Fruit fly (Drosophila melanogaster) whole organism, embryonic: Measurements from ENCODE around the gene CG9030.
A peak's percentile ranks its signal among the peaks of the same experiment; 100 is the strongest.

Source experiments
- Aef1 ChIP-seq: fragments of 200-800 bp; sonication (Bioruptor generic); IDR thresholded peaks from 3 replicates; pipeline ENCODE4 v1.3.6; 2022; ENCODE audit warnings: missing biosample characterization, missing genetic modification characterization
- Atf-2 ChIP-seq: fragments of 200-800 bp; sonication (Bioruptor generic); optimal IDR thresholded peaks from 2 replicates; lab custom pipeline; 2016; ENCODE audit warnings: missing biosample characterization, missing genetic modification characterization
- CG12769 ChIP-seq: fragments of 200-800 bp; sonication (Bioruptor generic); optimal IDR thresholded peaks from 2 replicates; lab custom pipeline; 2019; ENCODE audit warnings: missing biosample characterization, mild to moderate bottlenecking, missing genetic modification characterization, moderate library complexity
- CG15479 ChIP-seq: fragments of 200-800 bp; sonication (Bioruptor generic); optimal IDR thresholded peaks from 3 replicates; lab custom pipeline; 2019; ENCODE audit warnings: missing biosample characterization, mild to moderate bottlenecking, missing genetic modification characterization, moderate library complexity
- CG16863 ChIP-seq: fragments of 200-800 bp; sonication (Bioruptor generic); optimal IDR thresholded peaks from 3 replicates; lab custom pipeline; 2016; ENCODE audit warnings: missing biosample characterization, missing genetic modification characterization
- CG18476 ChIP-seq: fragments of 200-800 bp; sonication (Bioruptor generic); optimal IDR thresholded peaks from 2 replicates; lab custom pipeline; 2016; ENCODE audit warnings: missing biosample characterization, mild to moderate bottlenecking, missing genetic modification characterization
- CG18619 ChIP-seq: fragments of 200-800 bp; sonication (Bioruptor generic); optimal IDR thresholded peaks from 3 replicates; lab custom pipeline; 2017; ENCODE audit warnings: missing biosample characterization, mild to moderate bottlenecking, missing genetic modification characterization
- CG2199 ChIP-seq: fragments of 200-800 bp; sonication (Bioruptor generic); IDR thresholded peaks from 3 replicates; pipeline ENCODE4 v1.3.6; 2022; ENCODE audit warnings: missing biosample characterization, missing genetic modification characterization
- CG30403 ChIP-seq: fragments of 200-800 bp; sonication (Bioruptor generic); optimal IDR thresholded peaks from 3 replicates; lab custom pipeline; 2016; ENCODE audit warnings: missing biosample characterization, missing genetic modification characterization
- CG34422 ChIP-seq: fragments of 200-800 bp; sonication (Bioruptor generic); IDR thresholded peaks from 3 replicates; pipeline ENCODE4 v1.3.6; 2022; ENCODE audit warnings: missing biosample characterization, missing genetic modification characterization
- CG4360 ChIP-seq: fragments of 200-800 bp; sonication (Bioruptor generic); IDR thresholded peaks from 2 replicates; pipeline ENCODE4 v1.3.6; 2022; ENCODE audit warnings: missing biosample characterization, missing genetic modification characterization
- CG6175 ChIP-seq: fragments of 200-800 bp; sonication (Bioruptor generic); IDR thresholded peaks from 3 replicates; pipeline ENCODE4 v1.3.6; 2022; ENCODE audit warnings: missing biosample characterization, missing genetic modification characterization
- CG6791 ChIP-seq: fragments of 200-800 bp; sonication (Bioruptor generic); IDR thresholded peaks from 3 replicates; pipeline ENCODE4 v1.3.6; 2022; ENCODE audit warnings: missing biosample characterization, missing genetic modification characterization; ENCODE audit not compliant: partially characterized antibody
- Dbx ChIP-seq: fragments of 200-800 bp; sonication (Bioruptor generic); IDR thresholded peaks from 3 replicates; pipeline ENCODE4 v1.3.6; 2022; ENCODE audit warnings: missing biosample characterization, missing genetic modification characterization
- Doc2 ChIP-seq: fragments of 200-800 bp; sonication (Bioruptor generic); IDR thresholded peaks from 2 replicates; pipeline ENCODE4 v1.3.6; 2022; ENCODE audit warnings: missing biosample characterization, missing genetic modification characterization
- GATAe ChIP-seq: fragments of 200-800 bp; sonication (Bioruptor generic); conservative IDR thresholded peaks from 2 replicates; pipeline ENCODE4 v1.3.6; 2022; ENCODE audit warnings: missing biosample characterization, missing genetic modification characterization
- H2.0 ChIP-seq: fragments of 200-800 bp; sonication (Bioruptor generic); IDR thresholded peaks from 2 replicates; pipeline ENCODE4 v1.3.6; 2022; ENCODE audit warnings: missing biosample characterization, missing genetic modification characterization
- Kr ChIP-seq: fragments of 200-800 bp; sonication (Bioruptor generic); optimal IDR thresholded peaks from 2 replicates; lab custom pipeline; 2017; ENCODE audit warnings: missing biosample characterization, mild to moderate bottlenecking, missing genetic modification characterization
- MBD-R2 ChIP-seq: fragments of 200-800 bp; sonication (Bioruptor generic); IDR thresholded peaks from 2 replicates; pipeline ENCODE4 v1.3.6; 2022; ENCODE audit warnings: missing biosample characterization, missing genetic modification characterization
- Med ChIP-seq: fragments of 200-800 bp; sonication (Bioruptor generic); peaks from one replicate; lab custom pipeline; 2016; ENCODE audit warnings: missing biosample characterization, missing genetic modification characterization, mild to moderate bottlenecking, inconsistent platforms, moderate library complexity
- NC2β ChIP-seq: fragments of 200-800 bp; sonication (Bioruptor generic); optimal IDR thresholded peaks from 2 replicates; lab custom pipeline; 2016; ENCODE audit warnings: missing biosample characterization, missing genetic modification characterization
- bsh ChIP-seq, 2 experiments: fragments of 200-800 bp; sonication (Bioruptor generic); optimal IDR thresholded peaks; 2 replicates each; lab custom pipeline; 2017 to 2018; ENCODE audit warnings: mild to moderate bottlenecking in 2 of 2, missing biosample characterization in 2 of 2, missing genetic modification characterization in 2 of 2, moderate library complexity in 1 of 2
- chinmo ChIP-seq: fragments of 200-800 bp; sonication (Bioruptor generic); IDR thresholded peaks from 4 replicates; pipeline ENCODE4 v1.3.6; 2022; ENCODE audit warnings: missing biosample characterization, missing genetic modification characterization; ENCODE audit not compliant: partially characterized antibody
- ci ChIP-seq: fragments of 200-800 bp; sonication (Bioruptor generic); IDR thresholded peaks from 3 replicates; pipeline ENCODE4 v1.3.6; 2022; ENCODE audit warnings: missing biosample characterization, missing genetic modification characterization
- crol ChIP-seq: fragments of 200-800 bp; sonication (Bioruptor generic); IDR thresholded peaks from 2 replicates; pipeline ENCODE4 v1.3.6; 2022; ENCODE audit warnings: missing biosample characterization, missing genetic modification characterization
- dysf ChIP-seq: fragments of 200-800 bp; sonication (Bioruptor generic); IDR thresholded peaks from 3 replicates; pipeline ENCODE4 v1.3.6; 2022; ENCODE audit warnings: missing biosample characterization, missing genetic modification characterization
- ems ChIP-seq: fragments of 200-800 bp; sonication (Bioruptor generic); optimal IDR thresholded peaks from 3 replicates; lab custom pipeline; 2016; ENCODE audit warnings: missing biosample characterization, missing genetic modification characterization
- exex ChIP-seq: fragments of 200-800 bp; sonication (Bioruptor generic); optimal IDR thresholded peaks from 4 replicates; lab custom pipeline; 2018; ENCODE audit warnings: missing biosample characterization, mild to moderate bottlenecking, missing genetic modification characterization, moderate library complexity
- fru ChIP-seq: fragments of >200 bp; optimal IDR thresholded peaks from 2 replicates; lab custom pipeline; 2017
- gce ChIP-seq: fragments of 200-800 bp; sonication (Bioruptor generic); IDR thresholded peaks from 3 replicates; pipeline ENCODE4 v1.3.6; 2022; ENCODE audit warnings: missing biosample characterization, missing genetic modification characterization
- grn ChIP-seq: fragments of 200-800 bp; sonication (Bioruptor generic); optimal IDR thresholded peaks from 3 replicates; lab custom pipeline; 2017; ENCODE audit warnings: missing biosample characterization, missing genetic modification characterization
- insv ChIP-seq, 2 experiments: fragments of 200-800 bp; sonication (Bioruptor generic); optimal IDR thresholded peaks; 3 replicates each; lab custom pipeline; 2016 to 2018; ENCODE audit warnings: missing biosample characterization in 2 of 2, missing genetic modification characterization in 2 of 2
- ken ChIP-seq: fragments of 200-800 bp; sonication (Bioruptor generic); IDR thresholded peaks from 3 replicates; pipeline ENCODE4 v1.3.6; 2022; ENCODE audit warnings: missing biosample characterization, missing genetic modification characterization
- klu ChIP-seq: fragments of 200-800 bp; sonication (Bioruptor generic); IDR thresholded peaks from 2 replicates; pipeline ENCODE4 v1.3.6; 2022; ENCODE audit warnings: missing biosample characterization, missing genetic modification characterization
- p53 ChIP-seq: fragments of 200-800 bp; sonication (Bioruptor generic); optimal IDR thresholded peaks from 2 replicates; lab custom pipeline; 2016; ENCODE audit warnings: missing biosample characterization, missing genetic modification characterization
- peb ChIP-seq: fragments of 200-800 bp; sonication (Bioruptor generic); IDR thresholded peaks from 2 replicates; pipeline ENCODE4 v1.3.6; 2022; ENCODE audit warnings: missing biosample characterization, missing genetic modification characterization
- pfk ChIP-seq: fragments of 200-800 bp; sonication (Bioruptor generic); optimal IDR thresholded peaks from 2 replicates; lab custom pipeline; 2018; ENCODE audit warnings: missing biosample characterization, mild to moderate bottlenecking, missing genetic modification characterization, moderate library complexity
- prd ChIP-seq, 3 experiments: fragments of >200 bp in 2 of 3; fragments of 200-800 bp in 1 of 3; sonication (Bioruptor generic) in 1 of 3; optimal IDR thresholded peaks in 2 of 3; IDR thresholded peaks in 1 of 3; 2 replicates in 2 of 3; 3 replicates in 1 of 3; pipeline versions ENCODE4 v1.3.6 to Lab custom; 2017 to 2022; ENCODE audit warnings: missing biosample characterization in 1 of 3, missing genetic modification characterization in 1 of 3
- sim ChIP-seq: fragments of 200-800 bp; sonication (Bioruptor generic); IDR thresholded peaks from 2 replicates; pipeline ENCODE4 v1.3.6; 2022; ENCODE audit warnings: missing biosample characterization, missing genetic modification characterization
- slbo ChIP-seq: fragments of 200-800 bp; sonication (Bioruptor generic); IDR thresholded peaks from 2 replicates; pipeline ENCODE4 v1.3.6; 2022; ENCODE audit warnings: missing biosample characterization, missing genetic modification characterization
- slou ChIP-seq: fragments of 200-800 bp; sonication (Bioruptor generic); optimal IDR thresholded peaks from 3 replicates; lab custom pipeline; 2016; ENCODE audit warnings: missing biosample characterization, missing genetic modification characterization
- twi ChIP-seq: fragments of 200-800 bp; optimal IDR thresholded peaks from 2 replicates; lab custom pipeline; 2019; ENCODE audit warnings: missing biosample characterization, mild to moderate bottlenecking, missing genetic modification characterization, moderate library complexity
- vnd ChIP-seq: fragments of 200-800 bp; sonication (Bioruptor generic); IDR thresholded peaks from 3 replicates; pipeline ENCODE4 v1.3.6; 2022; ENCODE audit warnings: missing biosample characterization, missing genetic modification characterization; ENCODE audit not compliant: partially characterized antibody
- vvl ChIP-seq: fragments of 200-800 bp; sonication (Bioruptor generic); IDR thresholded peaks from 2 replicates; pipeline ENCODE4 v1.3.6; 2022; ENCODE audit warnings: missing biosample characterization, missing genetic modification characterization

CG9030 gene

dm6 chrX:14952097-14952844, 2.6 kb downstream of the CG9030 start (continued):
- TF ChIP-seq CG6791 (GFP tag; lab: Robert Waterston, UW): no peak
- TF ChIP-seq CG30403 (GFP tag; lab: Kevin White, UChicago): peak; percentile 57

DNA sequence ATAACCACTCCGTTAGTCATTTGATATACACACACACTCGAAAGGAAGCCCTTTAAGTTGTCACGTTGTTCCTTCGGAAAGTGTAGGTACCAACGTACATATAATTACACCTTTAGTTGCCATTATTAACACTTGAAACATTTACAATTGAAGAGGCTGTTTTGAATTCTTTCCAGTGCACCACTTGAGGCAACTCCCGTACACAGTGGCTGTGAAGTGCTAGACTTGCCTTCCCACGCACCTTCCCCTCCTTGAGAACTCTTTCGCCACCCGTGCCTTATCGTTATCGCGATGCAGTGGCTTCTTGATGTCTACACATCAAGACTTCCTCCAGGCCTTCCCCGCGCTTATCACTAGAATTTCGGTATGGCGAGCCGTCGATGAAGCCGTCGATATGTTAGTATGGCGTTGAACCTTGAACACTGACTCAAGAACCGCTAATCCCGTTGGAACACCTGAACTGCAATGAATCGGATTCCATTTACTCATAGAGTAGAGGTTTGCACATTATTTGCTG, 3.5 kb downstream of the CG9030 start:
- TF ChIP-seq klu (GFP tag; lab: Robert Waterston, UW) (no peak), Aef1 (no peak), CG16863 (GFP tag; lab: Kevin White, UChicago) (no peak), Kr (no peak), twi (tag; lab: Kevin White, UChicago) (no peak), p53 (no peak), ken (GFP tag; lab: Robert Waterston, UW) (0 out of 3 replicates have a peak, but pooled peaks have one; percentile 28), fru (no peak), ci (GFP tag; lab: Robert Waterston, UW) (peak; percentile 17; the same call in 1 of the 3 replicates), MBD-R2 (no peak), CG4360 (GFP tag; lab: Robert Waterston, UW) (no peak), sim (GFP tag; lab: Robert Waterston, UW) (no peak), GATAe (GFP tag; lab: Robert Waterston, UW) (no peak), H2.0 (GFP tag; lab: Robert Waterston, UW) (no peak), prd (optimal IDR thresholded peaks at IDR 0.05; lab: Kevin White, UChicago) (no peak), prd (GFP tag; IDR thresholded peaks at IDR 0.05; lab: Robert Waterston, UW) (no peak), Dbx (no peak), Atf-2 (GFP tag; lab: Kevin White, UChicago) (no peak), CG2199 (GFP tag; lab: Robert Waterston, UW) (no peak), bsh (GFP tag; optimal IDR thresholded peaks at IDR 0.05; lab: Kevin White, UChicago) (no peak), insv (GFP tag; optimal IDR thresholded peaks at IDR 0.05; lab: Kevin White, UChicago) (no peak), slbo (GFP tag; lab: Robert Waterston, UW) (peak; percentile 15; the same call in 1 of the 2 replicates), vvl (peak; percentile 4; the same call in 1 of the 2 replicates), CG6175 (GFP tag; lab: Robert Waterston, UW) (no peak), gce (GFP tag; lab: Robert Waterston, UW) (0 out of 3 replicates have a peak, but pooled peaks have one; percentile 44), grn (peak; percentile 85), exex (peak; percentile 23), CG15479 (peak; percentile 26), peb (GFP tag; lab: Robert Waterston, UW) (no peak), CG18619 (GFP tag; lab: Kevin White, UChicago) (no peak), pfk (GFP tag; lab: Kevin White, UChicago) (no peak), Doc2 (GFP tag; lab: Robert Waterston, UW) (no peak), ems (no peak), vnd (GFP tag; lab: Robert Waterston, UW) (peak; percentile 47; the same call in 1 of the 3 replicates), dysf (GFP tag; lab: Robert Waterston, UW) (no peak), NC2β (GFP tag; lab: Kevin White, UChicago) (no peak), CG18476 (no peak), chinmo (GFP tag; lab: Robert Waterston, UW) (0 out of 4 replicates have a peak, but pooled peaks have one; percentile 11), Med (GFP tag; lab: Kevin White, UChicago) (peak; percentile 71), crol (GFP tag; lab: Robert Waterston, UW) (peak; percentile 62), slou (no peak), CG34422 (GFP tag; lab: Robert Waterston, UW) (no peak), CG12769 (tag; lab: Kevin White, UChicago) (peak; percentile 42)
